Fruit fly (Drosophila melanogaster) whole organism, adult: ENCODE results near the gene CG9458.

Experiments used
- CG11617 ChIP-seq: fragments of 200-800 bp; sonication (Bioruptor generic); optimal IDR thresholded peaks from 2 replicates; lab custom pipeline; 2017; ENCODE audit warnings: mild to moderate bottlenecking, missing biosample characterization, missing genetic modification reagents, missing genetic modification characterization
- CG12768 ChIP-seq: fragments of 200-800 bp; sonication (Bioruptor generic); optimal IDR thresholded peaks from 2 replicates; lab custom pipeline; 2017; ENCODE audit warnings: missing biosample characterization, missing genetic modification characterization, mild to moderate bottlenecking, moderate library complexity, missing genetic modification reagents
- CG1620 ChIP-seq: fragments of 200-800 bp; sonication (Bioruptor generic); optimal IDR thresholded peaks from 2 replicates; lab custom pipeline; 2016; ENCODE audit warnings: missing biosample characterization, missing genetic modification characterization
- CG33017 ChIP-seq: fragments of 200-800 bp; sonication (Bioruptor generic); optimal IDR thresholded peaks from 2 replicates; lab custom pipeline; 2018; ENCODE audit warnings: missing biosample characterization, mild to moderate bottlenecking, missing genetic modification characterization, moderate library complexity
- CG7101 ChIP-seq: fragments of 200-800 bp; sonication (Bioruptor generic); optimal IDR thresholded peaks from 2 replicates; lab custom pipeline; 2018; ENCODE audit warnings: missing biosample characterization, mild to moderate bottlenecking, missing genetic modification characterization, moderate library complexity
- Clk ChIP-seq: fragments of 200-800 bp; sonication (Bioruptor generic); optimal IDR thresholded peaks from 2 replicates; lab custom pipeline; 2017; ENCODE audit warnings: missing biosample characterization, missing genetic modification characterization
- Hr96 ChIP-seq: fragments of 200-800 bp; sonication (Bioruptor generic); optimal IDR thresholded peaks from 2 replicates; lab custom pipeline; 2016; ENCODE audit warnings: missing biosample characterization, missing genetic modification characterization
- bab1 ChIP-seq: fragments of 200-800 bp; sonication (Bioruptor generic); optimal IDR thresholded peaks from 3 replicates; lab custom pipeline; 2019; ENCODE audit warnings: missing biosample characterization, mild to moderate bottlenecking, missing genetic modification characterization, moderate library complexity
- kay ChIP-seq: fragments of 200-800 bp; sonication (Bioruptor generic); peaks from one replicate; lab custom pipeline; 2016; ENCODE audit warnings: missing biosample characterization, missing genetic modification characterization, borderline replicate concordance

DNA sequence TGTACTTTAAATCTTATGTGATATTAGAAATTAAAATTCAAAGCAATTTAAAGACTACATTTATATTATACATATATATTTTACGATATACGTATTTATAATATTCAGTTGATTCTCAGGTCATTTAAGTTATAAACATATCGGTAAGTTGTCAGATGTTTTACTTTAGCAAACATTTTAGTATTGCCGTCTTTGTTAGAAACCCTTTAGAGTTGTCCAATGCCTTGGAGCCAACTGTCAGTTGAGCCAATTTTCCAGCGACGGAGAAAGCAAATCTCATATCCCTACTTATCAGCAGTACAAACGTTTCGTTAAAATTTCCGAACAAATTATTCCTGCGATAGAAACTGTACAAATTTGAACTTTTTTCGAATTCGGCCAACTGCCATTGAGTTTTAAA is 44.9 kb downstream of the CG9458 start, which contains the start of gene topi:
- TF ChIP-seq CG11617 (no peak), kay (GFP tag; lab: Kevin White, UChicago) (no peak), Hr96 (GFP tag; lab: Kevin White, UChicago) (no peak), CG12768 (GFP tag; lab: Kevin White, UChicago) (no peak), bab1 (no peak), CG33017 (tag; lab: Kevin White, UChicago) (no peak), Clk (GFP tag; lab: Kevin White, UChicago) (no peak), CG7101 (tag; lab: Kevin White, UChicago) (no peak), CG1620 (GFP tag; lab: Kevin White, UChicago) (no peak)
